Fruit fly (Drosophila melanogaster) whole organism, pupa: ENCODE measurements around the gene Coq2.

Source experiments
- CG10348 ChIP-seq: fragments of 200-800 bp; sonication (Bioruptor generic); IDR thresholded peaks from 2 replicates; pipeline ENCODE4 v1.3.6; 2022; ENCODE audit warnings: missing biosample characterization, missing genetic modification characterization
- CG12605 ChIP-seq: fragments of 200-800 bp; sonication (Bioruptor generic); IDR thresholded peaks from 2 replicates; pipeline ENCODE4 v1.3.6; 2022; ENCODE audit warnings: missing biosample characterization, missing genetic modification characterization
- CG13204 ChIP-seq: fragments of 200-800 bp; sonication (Bioruptor generic); optimal IDR thresholded peaks from 2 replicates; lab custom pipeline; 2018; ENCODE audit warnings: missing biosample characterization, mild to moderate bottlenecking, missing genetic modification characterization, moderate library complexity
- CG14655 ChIP-seq: fragments of 200-800 bp; sonication (Bioruptor generic); optimal IDR thresholded peaks from 3 replicates; lab custom pipeline; 2017; ENCODE audit warnings: mild to moderate bottlenecking, missing biosample characterization, missing genetic modification reagents, missing genetic modification characterization
- CG15710 ChIP-seq: fragments of 200-800 bp; sonication (Bioruptor generic); optimal IDR thresholded peaks from 2 replicates; lab custom pipeline; 2018; ENCODE audit warnings: missing biosample characterization, mild to moderate bottlenecking, missing genetic modification characterization, moderate library complexity
- CG17806 ChIP-seq: fragments of 200-800 bp; sonication (Bioruptor generic); optimal IDR thresholded peaks from 2 replicates; lab custom pipeline; 2018; ENCODE audit warnings: missing biosample characterization, mild to moderate bottlenecking, missing genetic modification characterization, moderate library complexity
- CG32121 ChIP-seq: fragments of 200-800 bp; sonication (Bioruptor generic); IDR thresholded peaks from 2 replicates; pipeline ENCODE4 v1.3.6; 2022; ENCODE audit warnings: missing biosample characterization, missing genetic modification characterization
- CG34367 ChIP-seq: fragments of 200-800 bp; sonication (Bioruptor generic); optimal IDR thresholded peaks from 2 replicates; lab custom pipeline; 2018; ENCODE audit warnings: missing biosample characterization, mild to moderate bottlenecking, missing genetic modification characterization
- CG4496 ChIP-seq: fragments of 200-800 bp; sonication (Bioruptor generic); IDR thresholded peaks from 3 replicates; pipeline ENCODE4 v1.3.6; 2022; ENCODE audit warnings: missing biosample characterization, missing genetic modification characterization
- CG8159 ChIP-seq: fragments of 200-800 bp; sonication (Bioruptor generic); optimal IDR thresholded peaks from 3 replicates; lab custom pipeline; 2018; ENCODE audit warnings: missing biosample characterization, mild to moderate bottlenecking, missing genetic modification characterization, moderate library complexity
- CG8301 ChIP-seq: fragments of 200-800 bp; sonication (Bioruptor generic); optimal IDR thresholded peaks from 2 replicates; lab custom pipeline; 2018; ENCODE audit warnings: missing biosample characterization, mild to moderate bottlenecking, missing genetic modification characterization
- CG9948 ChIP-seq: fragments of 200-800 bp; sonication (Bioruptor generic); optimal IDR thresholded peaks from 2 replicates; lab custom pipeline; 2018; ENCODE audit warnings: missing biosample characterization, mild to moderate bottlenecking, missing genetic modification characterization, moderate library complexity
- D1 ChIP-seq: fragments of 200-800 bp; sonication (Bioruptor generic); optimal IDR thresholded peaks from 2 replicates; lab custom pipeline; 2018; ENCODE audit warnings: missing biosample characterization, mild to moderate bottlenecking, missing genetic modification characterization, moderate library complexity
- EcR ChIP-seq: fragments of 200-800 bp; sonication (Bioruptor generic); optimal IDR thresholded peaks from 3 replicates; lab custom pipeline; 2019; ENCODE audit warnings: missing biosample characterization, missing genetic modification characterization, mild to moderate bottlenecking, moderate library complexity, missing genetic modification reagents
- Ets98B ChIP-seq: fragments of 200-800 bp; sonication (Bioruptor generic); IDR thresholded peaks from 2 replicates; pipeline ENCODE4 v1.3.6; 2022; ENCODE audit warnings: missing biosample characterization, missing genetic modification characterization
- Pif1A ChIP-seq: fragments of 200-800 bp; sonication (Bioruptor generic); optimal IDR thresholded peaks from 3 replicates; lab custom pipeline; 2016; ENCODE audit warnings: missing biosample characterization, missing genetic modification characterization
- Snoo ChIP-seq: fragments of 200-800 bp; sonication (Bioruptor generic); optimal IDR thresholded peaks from 3 replicates; lab custom pipeline; 2017; ENCODE audit warnings: missing biosample characterization, mild to moderate bottlenecking, missing genetic modification characterization, inconsistent platforms
- fd96Ca ChIP-seq: fragments of 200-800 bp; sonication (Bioruptor generic); IDR thresholded peaks from 3 replicates; pipeline ENCODE4 v1.3.6; 2022; ENCODE audit warnings: missing biosample characterization, missing genetic modification characterization
- gl ChIP-seq: fragments of 200-800 bp; sonication (Bioruptor generic); optimal IDR thresholded peaks from 2 replicates; lab custom pipeline; 2018; ENCODE audit warnings: missing biosample characterization, mild to moderate bottlenecking, missing genetic modification characterization
- rn ChIP-seq: fragments of 200-800 bp; sonication (Bioruptor generic); IDR thresholded peaks from 2 replicates; pipeline ENCODE4 v1.3.6; 2022; ENCODE audit warnings: missing biosample characterization, missing genetic modification characterization

The Coq2 gene

DNA sequence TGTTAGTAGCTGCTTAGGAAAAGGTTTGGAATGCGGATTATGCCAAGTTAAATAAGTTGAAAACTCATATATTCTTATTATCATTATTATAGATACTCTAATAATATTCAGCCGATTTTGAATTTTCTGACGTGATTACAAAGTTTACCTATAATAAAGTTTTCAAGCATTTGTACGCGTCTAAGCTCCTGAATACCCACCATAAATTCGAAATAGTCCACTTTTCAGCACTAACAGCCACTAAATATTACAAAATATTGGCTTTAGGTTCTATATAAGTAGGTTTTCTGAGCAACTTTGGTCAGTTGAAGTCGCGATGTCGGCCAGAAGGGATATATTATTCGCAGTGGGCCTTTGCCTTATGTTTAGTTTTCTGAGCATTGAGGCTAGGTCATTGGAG is 7.7 kb upstream of the Coq2 start, which contains the start of gene CG7443:
TSS of gene CG7443 (plus strand) at position 301 of the 400 bp plus-strand sequence.
- TF ChIP-seq Ets98B (no peak), gl (tag; lab: Kevin White, UChicago) (no peak), fd96Ca (GFP tag; lab: Robert Waterston, UW) (no peak)

DNA sequence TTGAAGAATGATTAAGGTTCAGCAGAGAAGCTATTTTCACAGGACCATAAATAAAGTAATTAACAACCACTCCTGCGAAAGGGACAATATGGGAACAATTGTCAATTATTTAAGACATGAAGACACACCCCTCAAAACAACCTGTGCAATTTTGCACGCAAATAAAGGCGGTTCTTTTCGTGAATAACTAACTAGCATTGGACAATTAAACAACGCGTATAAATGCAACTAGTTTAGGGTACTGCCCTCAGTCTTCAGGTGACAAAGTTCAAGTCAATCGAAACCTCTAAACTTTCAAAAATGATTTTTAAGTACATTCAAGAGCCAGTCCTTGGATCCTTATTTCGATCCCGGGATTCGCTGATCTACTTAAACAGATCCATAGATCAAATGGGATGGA is 5.1 kb upstream of the Coq2 start, which contains the start of gene Or85a:
TSS of gene Or85a (plus strand) at position 301 of the 400 bp plus-strand sequence.
- TF ChIP-seq D1 (tag; lab: Kevin White, UChicago) (no peak), CG34367 (tag; lab: Kevin White, UChicago) (no peak)

DNA sequence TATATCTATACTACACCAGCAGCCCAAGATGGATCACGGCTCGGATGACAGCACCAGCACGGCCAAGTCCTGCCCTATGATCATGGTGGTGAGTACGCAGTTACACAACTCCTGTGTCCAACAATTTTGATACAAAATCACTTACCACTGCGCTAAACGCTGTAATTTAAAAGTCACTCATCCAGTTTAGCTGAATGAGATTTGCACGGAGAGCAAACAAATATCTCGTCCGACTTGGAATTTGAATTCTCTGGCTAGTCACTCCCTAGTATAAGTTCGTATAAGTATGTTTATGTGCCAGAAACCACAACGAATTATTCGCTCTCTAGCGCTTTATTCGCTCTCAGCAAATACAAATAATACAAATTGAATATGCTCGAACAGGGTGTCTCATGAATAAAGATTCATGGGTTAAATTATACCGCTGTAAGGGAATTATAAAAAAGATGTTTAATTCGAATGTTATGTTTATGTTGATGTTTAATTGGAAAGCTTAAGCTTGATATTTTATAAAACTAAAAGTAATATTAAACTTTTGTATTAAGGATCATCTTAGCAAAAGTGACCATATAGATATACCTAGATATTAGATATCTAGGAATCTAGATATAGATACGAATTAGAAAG is 1.5 kb upstream of the Coq2 start:
- TF ChIP-seq CG17806 (tag; lab: Kevin White, UChicago) = no peak
- peak; percentile 65 for TF ChIP-seq CG12605 (GFP tag; lab: Robert Waterston, UW)
- TF ChIP-seq EcR (GFP tag; lab: Kevin White, UChicago) = no peak
- no peak for TF ChIP-seq Snoo (tag; lab: Kevin White, UChicago)
- TF ChIP-seq CG8159 (tag; lab: Kevin White, UChicago) = no peak
- TF ChIP-seq gl (tag; lab: Kevin White, UChicago) = no peak
- TF ChIP-seq CG15710 (tag; lab: Kevin White, UChicago) = no peak
- TF ChIP-seq Ets98B = peak; percentile 60; the same call in 1 of the 2 replicates
- TF ChIP-seq rn = no peak
- TF ChIP-seq CG4496 (GFP tag; lab: Robert Waterston, UW) = 0 out of 3 replicates have a peak, but pooled peaks have one; percentile 21

DNA sequence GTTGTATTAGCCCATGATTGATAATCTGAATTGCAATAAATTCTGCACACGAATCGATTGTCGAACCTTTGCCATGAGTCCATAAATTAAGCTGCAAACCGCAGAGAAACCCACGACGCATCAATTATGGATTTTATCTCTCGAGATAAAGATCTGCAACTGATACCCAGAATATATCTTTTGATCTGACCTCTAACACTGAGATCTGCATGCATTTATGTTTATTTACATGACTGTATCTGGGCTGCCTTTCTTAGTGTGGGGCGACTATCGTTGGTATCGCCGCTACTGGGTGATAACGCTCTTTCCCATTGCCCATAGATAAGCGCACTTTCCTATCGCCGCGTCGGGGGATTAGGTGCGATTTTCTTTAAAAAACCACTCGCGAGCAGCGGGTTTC is 872 bp upstream of the Coq2 start, which contains the start of gene Ctr1B:
TSS of gene Ctr1B (plus strand) at position 398 of the 400 bp plus-strand sequence.
- TF ChIP-seq EcR (GFP tag; lab: Kevin White, UChicago) (no peak), rn (no peak), CG8159 (tag; lab: Kevin White, UChicago) (no peak), CG9948 (tag; lab: Kevin White, UChicago) (no peak)

DNA sequence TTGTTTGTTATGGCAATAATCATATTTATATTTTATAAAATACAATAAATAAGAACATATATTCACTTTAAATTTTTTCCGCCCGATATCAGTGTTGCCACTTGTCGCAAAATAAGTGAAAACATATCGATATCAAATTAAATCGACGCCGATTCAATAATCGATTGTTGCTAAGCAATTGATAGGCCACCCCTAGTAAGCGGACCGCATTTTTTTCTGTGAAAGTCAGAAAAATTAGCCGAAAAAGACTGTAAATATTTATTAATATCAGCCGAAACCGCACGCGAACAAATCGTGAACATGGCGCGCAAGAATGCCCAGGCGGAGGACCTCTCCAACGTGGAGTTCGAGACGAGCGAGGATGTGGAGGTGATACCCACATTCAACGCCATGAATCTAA is 3.3 kb downstream of the Coq2 start, which contains the start of gene CG7483:
TSS of gene CG7483 (plus strand) at position 171 of the 400 bp plus-strand sequence.
- no peak for TF ChIP-seq CG8159 (tag; lab: Kevin White, UChicago)
- no peak for TF ChIP-seq CG14655 (GFP tag; lab: Kevin White, UChicago)
- no peak for TF ChIP-seq CG10348 (GFP tag; lab: Robert Waterston, UW)
- no peak for TF ChIP-seq D1 (tag; lab: Kevin White, UChicago)
- TF ChIP-seq CG17806 (tag; lab: Kevin White, UChicago) = no peak
- TF ChIP-seq EcR (GFP tag; lab: Kevin White, UChicago) = no peak
- no peak for TF ChIP-seq Snoo (tag; lab: Kevin White, UChicago)
- no peak for TF ChIP-seq CG13204 (GFP tag; lab: Kevin White, UChicago)
- TF ChIP-seq CG15710 (tag; lab: Kevin White, UChicago) = no peak
- no peak for TF ChIP-seq CG32121 (GFP tag; lab: Robert Waterston, UW)
- TF ChIP-seq Pif1A = no peak
- TF ChIP-seq CG4496 (GFP tag; lab: Robert Waterston, UW) = no peak

DNA sequence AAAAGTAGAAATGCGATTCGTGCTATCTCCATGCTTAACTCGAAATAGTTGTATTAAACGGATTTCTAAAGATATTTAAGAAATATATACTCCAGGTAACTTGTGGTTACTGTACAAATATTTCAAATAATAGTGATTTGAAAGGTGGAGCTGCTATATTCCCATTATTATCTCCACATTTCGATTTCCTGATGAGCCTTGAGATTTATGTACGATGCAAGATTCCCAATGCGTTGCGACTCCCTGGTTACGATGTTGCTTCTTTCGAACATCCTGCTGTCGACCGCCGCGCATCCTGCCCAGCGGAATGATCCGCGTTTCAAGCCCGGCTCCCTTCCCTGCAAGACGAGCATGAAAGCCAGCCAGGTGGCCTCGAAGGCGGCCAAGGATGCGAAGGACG is 4.3 kb downstream of the Coq2 start, which contains the start of the genes CG11694 and CG11698:
TSS of gene CG11694 (minus strand) at position 101 of the 400 bp plus-strand sequence.
TSS of gene CG11698 (plus strand) at position 152 of the 400 bp plus-strand sequence.
- TF ChIP-seq CG8301 (tag; lab: Kevin White, UChicago) = no peak
- no peak for TF ChIP-seq CG12605 (GFP tag; lab: Robert Waterston, UW)
- no peak for TF ChIP-seq Ets98B
- TF ChIP-seq CG10348 (GFP tag; lab: Robert Waterston, UW) = no peak
- TF ChIP-seq CG34367 (tag; lab: Kevin White, UChicago) = no peak

DNA sequence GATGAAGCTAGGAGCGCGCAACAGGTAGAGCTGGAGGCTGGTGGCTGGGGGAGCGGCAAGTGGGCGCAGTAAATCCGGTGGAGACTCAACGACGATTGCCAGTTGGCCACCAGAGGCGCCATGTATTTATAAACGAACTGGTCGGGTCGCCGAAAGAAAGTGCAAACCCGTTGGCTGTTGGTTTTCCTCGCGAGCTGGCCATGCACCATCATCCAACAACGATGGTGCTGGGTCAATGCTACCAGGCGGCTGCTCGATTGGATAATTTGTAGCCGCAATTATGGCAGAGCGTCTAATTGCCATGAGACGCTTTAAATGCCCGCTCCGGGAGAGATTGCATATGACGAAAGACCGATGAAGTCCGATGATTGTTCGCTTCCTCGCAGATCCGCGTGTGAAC is 5.7 kb downstream of the Coq2 start, which contains the start of gene CG11693:
TSS of gene CG11693 (minus strand) at position 101 of the 400 bp plus-strand sequence.
- TF ChIP-seq CG32121 (GFP tag; lab: Robert Waterston, UW) (no peak), CG9948 (tag; lab: Kevin White, UChicago) (no peak), CG34367 (tag; lab: Kevin White, UChicago) (no peak), Snoo (tag; lab: Kevin White, UChicago) (no peak), D1 (tag; lab: Kevin White, UChicago) (no peak), CG13204 (GFP tag; lab: Kevin White, UChicago) (no peak), CG12605 (GFP tag; lab: Robert Waterston, UW) (no peak), gl (tag; lab: Kevin White, UChicago) (no peak), Pif1A (no peak), EcR (GFP tag; lab: Kevin White, UChicago) (no peak), Ets98B (no peak), CG4496 (GFP tag; lab: Robert Waterston, UW) (no peak), CG10348 (GFP tag; lab: Robert Waterston, UW) (no peak), CG17806 (tag; lab: Kevin White, UChicago) (no peak)
